Worm (Caenorhabditis elegans) whole organism, late embryonic: ENCODE data around the gene F21D9.1.
"Not testable (repeated sequence)": the region's sequence is repeated elsewhere in the genome, so short reads cannot be mapped to it uniquely, and the experiment has no call there.

ENCODE experiments used
- T23F11.4 ChIP-seq: fragments of 200-800 bp; sonication (Bioruptor generic); optimal IDR thresholded peaks from 2 replicates; lab custom pipeline; 2018; ENCODE audit warnings: mild to moderate bottlenecking, missing genetic modification characterization, missing compliant biosample characterization
- Y22D7AL.16 ChIP-seq: sonication (generic microtip); optimal IDR thresholded peaks from 2 replicates; lab custom pipeline; 2016; ENCODE audit warnings: missing genetic modification characterization, missing compliant biosample characterization
- ceh-19 ChIP-seq: fragments of 200-800 bp; sonication (Bioruptor generic); optimal IDR thresholded peaks from 2 replicates; lab custom pipeline; 2018; ENCODE audit warnings: mild to moderate bottlenecking, missing genetic modification characterization, missing compliant biosample characterization
- ceh-34 ChIP-seq: sonication (generic microtip); optimal IDR thresholded peaks from 2 replicates; lab custom pipeline; 2016; ENCODE audit warnings: mild to moderate bottlenecking, missing genetic modification characterization, missing compliant biosample characterization
- elt-4 ChIP-seq: sonication (generic microtip); optimal IDR thresholded peaks from 2 replicates; lab custom pipeline; 2016; ENCODE audit warnings: missing genetic modification characterization, missing compliant biosample characterization
- fax-1 ChIP-seq: sonication (generic microtip); optimal IDR thresholded peaks from 2 replicates; lab custom pipeline; 2016; ENCODE audit warnings: missing genotype, missing genetic modification characterization, missing compliant biosample characterization
- fkh-6 ChIP-seq: sonication (generic microtip); optimal IDR thresholded peaks from 2 replicates; lab custom pipeline; 2016; ENCODE audit warnings: missing genetic modification characterization, missing compliant biosample characterization
- gmeb-2 ChIP-seq: sonication (generic microtip); optimal IDR thresholded peaks from 2 replicates; lab custom pipeline; 2016; ENCODE audit warnings: missing genetic modification characterization, inconsistent platforms, missing compliant biosample characterization
- lin-11 ChIP-seq: fragments of 200-800 bp; sonication (Bioruptor generic); optimal IDR thresholded peaks from 2 replicates; lab custom pipeline; 2018; ENCODE audit warnings: mild to moderate bottlenecking, missing genetic modification characterization, missing compliant biosample characterization
- nhr-232 ChIP-seq: sonication (generic microtip); optimal IDR thresholded peaks from 2 replicates; lab custom pipeline; 2016; ENCODE audit warnings: missing genetic modification characterization, missing compliant biosample characterization
- odd-2 ChIP-seq: sonication (generic microtip); optimal IDR thresholded peaks from 2 replicates; lab custom pipeline; 2017; ENCODE audit warnings: antibody characterized with exemption, mild to moderate bottlenecking, missing genetic modification characterization, missing compliant biosample characterization
- pat-9 ChIP-seq: fragments of 200-800 bp; sonication (Bioruptor generic); optimal IDR thresholded peaks from 2 replicates; lab custom pipeline; 2018; ENCODE audit warnings: mild to moderate bottlenecking, missing genetic modification characterization, moderate library complexity, missing compliant biosample characterization
- pros-1 ChIP-seq: fragments of 150-350 bp; optimal IDR thresholded peaks from 2 replicates; lab custom pipeline; 2014; ENCODE audit warnings: missing biosample characterization, missing genetic modification reagents, missing genetic modification characterization
- sox-2 ChIP-seq: fragments of 200-800 bp; sonication (Bioruptor generic); IDR thresholded peaks from 2 replicates; pipeline ENCODE4 v1.3.6; 2022; ENCODE audit warnings: missing genetic modification reagents, missing genetic modification characterization, missing compliant biosample characterization
- syd-9 ChIP-seq: sonication (generic microtip); optimal IDR thresholded peaks from 2 replicates; lab custom pipeline; 2016; ENCODE audit warnings: mild to moderate bottlenecking, missing genetic modification characterization, moderate library complexity, missing compliant biosample characterization
- tbx-7 ChIP-seq: sonication (generic microtip); optimal IDR thresholded peaks from 2 replicates; lab custom pipeline; 2016; ENCODE audit warnings: missing genotype, missing genetic modification characterization, missing compliant biosample characterization
- ttx-3 ChIP-seq: sonication (generic microtip); optimal IDR thresholded peaks from 2 replicates; lab custom pipeline; 2016; ENCODE audit warnings: missing genetic modification reagents, missing genetic modification characterization, missing compliant biosample characterization
- unc-42 ChIP-seq: sonication (generic microtip); optimal IDR thresholded peaks from 2 replicates; lab custom pipeline; 2016; ENCODE audit warnings: missing genotype, missing genetic modification characterization, missing compliant biosample characterization
- unc-86 ChIP-seq: sonication (generic microtip); optimal IDR thresholded peaks from 2 replicates; lab custom pipeline; 2016; ENCODE audit warnings: missing genetic modification characterization, missing compliant biosample characterization

Gene F21D9.1

DNA sequence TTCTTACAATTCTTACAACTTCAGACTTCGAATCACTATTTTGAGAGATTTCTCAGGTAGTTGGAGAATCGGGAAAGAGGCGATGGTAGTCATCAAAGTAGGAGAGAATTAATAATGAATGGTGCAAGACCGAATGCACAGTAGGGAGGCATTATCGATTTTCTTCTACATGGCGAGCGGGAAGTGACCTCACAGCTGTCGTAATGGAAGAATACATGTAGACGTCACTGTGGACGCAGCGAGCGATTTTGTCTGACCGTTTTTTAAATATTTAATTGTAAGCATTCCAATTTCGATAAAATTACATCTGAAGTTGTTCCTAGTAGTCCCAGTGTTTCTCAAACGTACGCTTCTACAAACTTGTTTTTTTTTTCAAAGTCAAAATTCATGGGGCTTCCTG is 45.3 kb downstream of the F21D9.1 start, which contains the start of gene F55C9.11:
Gene F55C9.11 (minus strand): TSS at position 101 of the 400 bp plus-strand sequence.
- no peak for TF ChIP-seq tbx-7 (tag; lab: Kevin White, UChicago)
- no peak for TF ChIP-seq nhr-232 (tag; lab: Kevin White, UChicago)
- TF ChIP-seq, all 69 proteins: peak for 0

DNA sequence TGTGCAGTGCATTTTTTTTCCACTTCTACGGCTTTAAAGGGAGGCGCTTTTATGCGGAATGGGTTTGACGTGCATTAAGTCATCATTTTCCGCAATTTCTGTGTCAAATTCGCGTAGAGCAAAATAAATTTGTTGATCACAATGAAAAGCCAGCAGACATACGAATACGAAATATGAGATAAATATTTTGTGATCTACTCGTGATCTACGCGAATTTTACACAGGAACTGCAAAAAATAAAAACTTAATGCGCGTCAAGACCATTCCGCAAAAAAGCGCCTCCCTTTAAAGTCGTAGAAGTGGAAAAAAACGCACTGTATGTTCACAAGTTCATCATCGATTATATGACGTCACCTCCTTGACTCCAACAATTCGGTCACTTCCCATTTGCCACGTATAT is 47.1 kb downstream of the F21D9.1 start, which contains the start of gene C43D7.8:
Gene C43D7.8 (minus strand): TSS at position 101 of the 400 bp plus-strand sequence.
- TF ChIP-seq Y22D7AL.16 (tag; lab: Kevin White, UChicago) (no peak), fax-1 (tag; lab: Kevin White, UChicago) (no peak), ceh-34 (tag; lab: Kevin White, UChicago) (no peak), ceh-19 (no peak), T23F11.4 (GFP tag; lab: Kevin White, UChicago) (no peak)

DNA sequence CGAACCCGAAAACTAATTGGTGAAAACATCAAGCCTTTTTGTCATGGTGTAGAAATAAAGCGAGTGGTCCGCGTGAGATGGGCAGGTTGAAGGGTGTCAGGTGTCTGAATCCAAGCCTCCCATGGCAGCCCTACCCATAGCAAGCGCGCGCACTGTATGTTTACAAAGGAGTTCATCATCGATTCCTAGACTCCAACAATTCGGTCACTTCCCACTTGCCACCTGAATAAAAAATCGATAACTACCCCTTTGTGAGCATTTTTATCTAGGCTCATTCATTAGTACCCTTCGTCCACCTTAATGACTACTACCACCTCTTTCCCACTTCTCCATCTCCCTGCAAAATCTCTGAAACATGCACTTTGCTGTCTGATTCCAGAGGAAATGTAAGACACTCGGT is 48.7 kb downstream of the F21D9.1 start, which contains the start of gene fbxb-64:
Gene fbxb-64 (plus strand): TSS at position 301 of the 400 bp plus-strand sequence.
- TF ChIP-seq unc-86 (tag; lab: Kevin White, UChicago) (no peak), fkh-6 (no peak), unc-42 (tag; lab: Kevin White, UChicago) (no peak), sox-2 (GFP tag; lab: Robert Waterston, UW) (no peak), odd-2 (tag; lab: Kevin White, UChicago) (no peak), ttx-3 (tag; lab: Kevin White, UChicago) (no peak), pat-9 (tag; lab: Kevin White, UChicago) (no peak), gmeb-2 (tag; lab: Kevin White, UChicago) (no peak), syd-9 (tag; lab: Kevin White, UChicago) (no peak)

DNA sequence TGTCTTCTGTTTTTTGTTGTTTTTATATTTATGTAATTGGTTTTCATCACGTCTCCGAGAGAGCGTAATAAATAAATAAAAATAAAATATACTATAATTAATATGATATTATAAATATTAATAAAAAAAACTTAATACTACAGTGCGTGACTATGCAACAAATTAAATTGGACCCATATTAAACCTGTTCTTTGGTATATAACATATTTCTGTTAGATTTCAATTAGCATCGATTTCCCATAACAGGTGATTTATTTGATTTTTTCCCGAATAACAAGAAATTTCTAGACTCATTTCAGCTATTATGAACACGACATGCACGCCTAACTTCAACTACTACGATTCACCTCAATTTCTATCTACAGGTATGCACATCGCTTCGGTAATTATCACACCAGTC is 52.8 kb downstream of the F21D9.1 start, which contains the start of gene srh-208:
Gene srh-208 (plus strand): TSS at position 301 of the 400 bp plus-strand sequence.
- TF ChIP-seq elt-4 (tag; lab: Kevin White, UChicago); pros-1 (tag; lab: Kevin White, UChicago); lin-11: not testable (repeated sequence)
- TF ChIP-seq, all 69 proteins: peak for 0; not testable (repeated sequence) for 69
